Worm (Caenorhabditis elegans) whole organism, L3 larva: ENCODE data around the gene glrx-21.

Experiments used
- R02D3.7 ChIP-seq: fragments of 150-350 bp; optimal IDR thresholded peaks from 2 replicates; lab custom pipeline; 2014; ENCODE audit warnings: missing biosample characterization, missing genetic modification characterization
- ZK546.5 ChIP-seq: sonication (generic microtip); optimal IDR thresholded peaks from 2 replicates; lab custom pipeline; 2017; ENCODE audit warnings: missing biosample characterization, missing genetic modification characterization
- aly-2 ChIP-seq: fragments of 150-350 bp; optimal IDR thresholded peaks from 2 replicates; lab custom pipeline; 2014; ENCODE audit warnings: missing biosample characterization, missing genetic modification characterization
- ama-1 ChIP-seq: fragments of 150-350 bp; optimal IDR thresholded peaks from 2 replicates; lab custom pipeline; 2018
- ceh-16 ChIP-seq: sonication (generic microtip); optimal IDR thresholded peaks from 2 replicates; lab custom pipeline; 2017; ENCODE audit warnings: missing biosample characterization, missing genetic modification characterization
- ceh-28 ChIP-seq: fragments of 150-350 bp; optimal IDR thresholded peaks from 2 replicates; lab custom pipeline; 2014; ENCODE audit warnings: missing biosample characterization, missing genetic modification reagents, missing genetic modification characterization
- ceh-82 ChIP-seq: fragments of 150-350 bp; optimal IDR thresholded peaks from 2 replicates; lab custom pipeline; 2014; ENCODE audit warnings: missing biosample characterization, missing genetic modification characterization
- ceh-9 ChIP-seq: sonication (generic microtip); optimal IDR thresholded peaks from 2 replicates; lab custom pipeline; 2018; ENCODE audit warnings: missing biosample characterization, missing genetic modification characterization
- daf-12 ChIP-seq: fragments of 150-350 bp; optimal IDR thresholded peaks from 2 replicates; lab custom pipeline; 2014; ENCODE audit warnings: missing biosample characterization, missing genetic modification reagents, missing genetic modification characterization
- egl-27 ChIP-seq: sonication (generic microtip); optimal IDR thresholded peaks from 4 replicates; lab custom pipeline; 2017; ENCODE audit warnings: missing biosample characterization, missing genetic modification reagents, missing genetic modification characterization
- egl-5 ChIP-seq: fragments of 150-350 bp; optimal IDR thresholded peaks from 2 replicates; lab custom pipeline; 2017; ENCODE audit warnings: missing biosample characterization, missing genetic modification reagents, missing genetic modification characterization, inconsistent platforms
- elt-1 ChIP-seq: fragments of 150-350 bp; optimal IDR thresholded peaks from 2 replicates; lab custom pipeline; 2014; ENCODE audit warnings: missing biosample characterization, missing genetic modification characterization
- elt-2 ChIP-seq: sonication (generic microtip); optimal IDR thresholded peaks from 2 replicates; lab custom pipeline; 2016; ENCODE audit warnings: missing genetic modification reagents, mild to moderate bottlenecking, missing genetic modification characterization, missing compliant biosample characterization
- elt-3 ChIP-seq, 3 experiments: fragments of 150-350 bp in 1 of 3; sonication (generic microtip) in 2 of 3; optimal IDR thresholded peaks; 2 replicates in 2 of 3; 4 replicates in 1 of 3; lab custom pipeline; 2014 to 2017; ENCODE audit warnings: missing biosample characterization in 3 of 3, missing genetic modification characterization in 3 of 3
- eor-1 ChIP-seq, 2 experiments: fragments of 150-350 bp; optimal IDR thresholded peaks; 2 replicates each; lab custom pipeline; 2014 to 2018; ENCODE audit warnings: missing biosample characterization in 2 of 2, missing genetic modification characterization in 2 of 2
- fkh-10 ChIP-seq: sonication (generic microtip); optimal IDR thresholded peaks from 2 replicates; lab custom pipeline; 2017; ENCODE audit warnings: missing biosample characterization, missing genetic modification reagents, missing genetic modification characterization
- fkh-2 ChIP-seq: fragments of 150-350 bp; optimal IDR thresholded peaks from 2 replicates; lab custom pipeline; 2014; ENCODE audit warnings: missing biosample characterization, missing genetic modification reagents, missing genetic modification characterization
- fos-1 ChIP-seq: fragments of 150-350 bp; optimal IDR thresholded peaks from 2 replicates; lab custom pipeline; 2014; ENCODE audit warnings: missing biosample characterization, missing genetic modification characterization
- hmg-11 ChIP-seq: sonication (generic microtip); optimal IDR thresholded peaks from 2 replicates; lab custom pipeline; 2016; ENCODE audit warnings: missing genetic modification characterization, missing compliant biosample characterization
- jun-1 ChIP-seq: fragments of 150-350 bp; optimal IDR thresholded peaks from 2 replicates; lab custom pipeline; 2014; ENCODE audit warnings: missing biosample characterization, missing genetic modification reagents, missing genetic modification characterization
- lin-15B ChIP-seq: fragments of 150-350 bp; optimal IDR thresholded peaks from 2 replicates; lab custom pipeline; 2014; ENCODE audit warnings: missing biosample characterization, missing genetic modification characterization
- lin-39 ChIP-seq: fragments of 150-350 bp; optimal IDR thresholded peaks from 2 replicates; lab custom pipeline; 2018; ENCODE audit warnings: missing biosample characterization, missing genetic modification reagents, missing genetic modification characterization
- lsy-12 ChIP-seq: sonication (generic microtip); optimal IDR thresholded peaks from 2 replicates; lab custom pipeline; 2016; ENCODE audit warnings: mild to moderate bottlenecking, missing genetic modification characterization, missing compliant biosample characterization
- mdl-1 ChIP-seq: fragments of 150-350 bp; optimal IDR thresholded peaks from 2 replicates; lab custom pipeline; 2014; ENCODE audit warnings: missing biosample characterization, missing genetic modification characterization
- mml-1 ChIP-seq: fragments of 150-350 bp; sonication (generic microtip); optimal IDR thresholded peaks from 3 replicates; lab custom pipeline; 2014; ENCODE audit warnings: missing biosample characterization, missing genetic modification characterization
- nfya-1 ChIP-seq: sonication (generic microtip); optimal IDR thresholded peaks from 2 replicates; lab custom pipeline; 2017; ENCODE audit warnings: missing genetic modification characterization, mild to moderate bottlenecking, missing compliant biosample characterization, antibody characterized with exemption, moderate library complexity; ENCODE audit not compliant: insufficient read depth
- nhr-11 ChIP-seq: fragments of 150-350 bp; optimal IDR thresholded peaks from 2 replicates; lab custom pipeline; 2014; ENCODE audit warnings: missing biosample characterization, missing genetic modification characterization
- nhr-12 ChIP-seq: fragments of 150-350 bp; optimal IDR thresholded peaks from 2 replicates; lab custom pipeline; 2014; ENCODE audit warnings: missing biosample characterization, missing genetic modification characterization
- nhr-23 ChIP-seq: fragments of 150-350 bp; optimal IDR thresholded peaks from 2 replicates; lab custom pipeline; 2014; ENCODE audit warnings: missing biosample characterization, missing genetic modification reagents, missing genetic modification characterization
- nhr-237 ChIP-seq: fragments of 150-350 bp; optimal IDR thresholded peaks from 2 replicates; lab custom pipeline; 2014; ENCODE audit warnings: missing biosample characterization, missing genetic modification characterization
- nhr-25 ChIP-seq: sonication (generic microtip); optimal IDR thresholded peaks from 2 replicates; lab custom pipeline; 2017; ENCODE audit warnings: missing biosample characterization, missing genetic modification characterization
- nhr-28 ChIP-seq: fragments of 150-350 bp; optimal IDR thresholded peaks from 2 replicates; lab custom pipeline; 2014; ENCODE audit warnings: missing biosample characterization, missing genetic modification characterization
- nhr-43 ChIP-seq: sonication (generic microtip); optimal IDR thresholded peaks from 2 replicates; lab custom pipeline; 2016; ENCODE audit warnings: mild to moderate bottlenecking, missing genetic modification characterization, missing compliant biosample characterization; ENCODE audit not compliant: poor library complexity, severe bottlenecking
- nhr-67 ChIP-seq: fragments of 150-350 bp; optimal IDR thresholded peaks from 2 replicates; lab custom pipeline; 2014; ENCODE audit warnings: missing biosample characterization, missing genetic modification characterization
- nhr-76 ChIP-seq: fragments of 150-350 bp; sonication (generic microtip); optimal IDR thresholded peaks from 5 replicates; lab custom pipeline; 2014; ENCODE audit warnings: missing biosample characterization, missing genetic modification characterization
- nhr-77 ChIP-seq: fragments of 150-350 bp; optimal IDR thresholded peaks from 2 replicates; lab custom pipeline; 2014; ENCODE audit warnings: missing biosample characterization, missing genetic modification characterization
- pha-4 ChIP-seq: fragments of 150-350 bp; optimal IDR thresholded peaks from 2 replicates; lab custom pipeline; 2014; ENCODE audit warnings: missing biosample characterization, missing genetic modification reagents, missing genetic modification characterization
- pqm-1 ChIP-seq: fragments of 150-350 bp; optimal IDR thresholded peaks from 2 replicates; lab custom pipeline; 2017; ENCODE audit warnings: missing biosample characterization, missing genetic modification characterization, inconsistent platforms
- sea-2 ChIP-seq: fragments of 150-350 bp; sonication (generic microtip); optimal IDR thresholded peaks from 4 replicates; lab custom pipeline; 2014; ENCODE audit warnings: missing biosample characterization, missing genetic modification reagents, missing genetic modification characterization
- skn-1 ChIP-seq: fragments of 150-350 bp; optimal IDR thresholded peaks from 2 replicates; lab custom pipeline; 2014; ENCODE audit warnings: missing biosample characterization, missing genetic modification characterization
- snpc-4 ChIP-seq: fragments of 150-350 bp; optimal IDR thresholded peaks from 2 replicates; lab custom pipeline; 2014; ENCODE audit warnings: missing biosample characterization, missing genetic modification characterization
- tbx-2 ChIP-seq: sonication (generic microtip); optimal IDR thresholded peaks from 2 replicates; lab custom pipeline; 2016; ENCODE audit warnings: mild to moderate bottlenecking, missing genetic modification characterization, missing compliant biosample characterization
- unc-39 ChIP-seq: sonication (generic microtip); optimal IDR thresholded peaks from 4 replicates; lab custom pipeline; 2017; ENCODE audit warnings: missing biosample characterization, missing genetic modification characterization
- unc-62 ChIP-seq: fragments of 150-350 bp; sonication (generic microtip); optimal IDR thresholded peaks from 4 replicates; lab custom pipeline; 2014; ENCODE audit warnings: missing biosample characterization, missing genetic modification reagents, missing genetic modification characterization
- zag-1 ChIP-seq: fragments of 150-350 bp; optimal IDR thresholded peaks from 2 replicates; lab custom pipeline; 2014; ENCODE audit warnings: missing biosample characterization, missing genetic modification characterization
- ztf-11 ChIP-seq: fragments of 150-350 bp; optimal IDR thresholded peaks from 2 replicates; lab custom pipeline; 2014; ENCODE audit warnings: missing biosample characterization, missing genetic modification characterization
- ztf-4 ChIP-seq: fragments of 150-350 bp; optimal IDR thresholded peaks from 2 replicates; lab custom pipeline; 2014; ENCODE audit warnings: missing biosample characterization, missing genetic modification characterization

glrx-21 gene

ce11 chrIII:5310403-5310802 is 35.5 kb downstream of the glrx-21 start:
- no peak for TF ChIP-seq snpc-4 (tag; lab: Kevin White, UChicago)
- TF ChIP-seq nhr-76 (tag; lab: Kevin White, UChicago): no peak
- no peak for TF ChIP-seq zag-1
- no peak for TF ChIP-seq ceh-9 (tag; lab: Kevin White, UChicago)

ce11 chrIII:5308278-5308677 is 37.6 kb downstream of the glrx-21 start, which contains the start of gene mog-3:
Gene mog-3, plus strand, starts transcription at chrIII:5308596.
- no peak for TF ChIP-seq nhr-76 (tag; lab: Kevin White, UChicago)
- TF ChIP-seq lin-15B: peak; percentile 63
- no peak for TF ChIP-seq ztf-4 (tag; lab: Kevin White, UChicago)
- no peak for TF ChIP-seq elt-3 (tag; optimal IDR thresholded peaks at IDR 0.05; lab: Kevin White, UChicago)
- TF ChIP-seq fkh-2: no peak
- peak; percentile 75 for TF ChIP-seq nhr-43 (tag; lab: Kevin White, UChicago)
- no peak for TF ChIP-seq lsy-12
- no peak for TF ChIP-seq tbx-2 (tag; lab: Kevin White, UChicago)
- TF ChIP-seq R02D3.7 (tag; lab: Kevin White, UChicago): no peak
- no peak for TF ChIP-seq egl-27 (tag; lab: Kevin White, UChicago)
- peak; percentile 2 for TF ChIP-seq elt-2 (tag; lab: Kevin White, UChicago)
- TF ChIP-seq snpc-4 (tag; lab: Kevin White, UChicago): peak; percentile 21
- TF ChIP-seq ama-1 (lab: Kevin White, UChicago): no peak
- no peak for TF ChIP-seq nhr-11
- no peak for TF ChIP-seq daf-12 (tag; lab: Kevin White, UChicago)
- TF ChIP-seq nhr-25 (tag; lab: Kevin White, UChicago): peak; percentile 59
- TF ChIP-seq pha-4 (tag; lab: Kevin White, UChicago): peak; percentile 68
- peak; percentile 58 for TF ChIP-seq hmg-11 (tag; lab: Kevin White, UChicago)
- no peak for TF ChIP-seq sea-2
- TF ChIP-seq skn-1 (tag; lab: Kevin White, UChicago): no peak
- no peak for TF ChIP-seq mdl-1 (tag; lab: Kevin White, UChicago)
- no peak for TF ChIP-seq ceh-16
- TF ChIP-seq unc-62 (GFP tag; lab: Kevin White, UChicago): no peak
- no peak for TF ChIP-seq ceh-82 (tag; lab: Kevin White, UChicago)
- TF ChIP-seq fkh-10 (GFP tag; lab: Kevin White, UChicago): no peak
- no peak for TF ChIP-seq unc-39 (tag; lab: Kevin White, UChicago)
- TF ChIP-seq nhr-77 (tag; lab: Kevin White, UChicago): no peak
- no peak for TF ChIP-seq ZK546.5 (tag; lab: Kevin White, UChicago)
- TF ChIP-seq mml-1 (tag; lab: Kevin White, UChicago): no peak
- TF ChIP-seq lin-39: peak; percentile 40
- TF ChIP-seq jun-1: no peak
- no peak for TF ChIP-seq nhr-12 (tag; lab: Kevin White, UChicago)
- TF ChIP-seq ztf-11 (tag; lab: Kevin White, UChicago): no peak
- no peak for TF ChIP-seq nhr-67
- no peak for TF ChIP-seq nhr-237 (tag; lab: Kevin White, UChicago)
- no peak for TF ChIP-seq fos-1 (tag; lab: Kevin White, UChicago)
- TF ChIP-seq ceh-28 (tag; lab: Kevin White, UChicago): peak; percentile 87
- no peak for TF ChIP-seq eor-1 (tag; optimal IDR thresholded peaks at IDR 0.05; lab: Kevin White, UChicago)
- TF ChIP-seq nfya-1 (tag; lab: Kevin White, UChicago): peak; percentile 80
- TF ChIP-seq egl-5: no peak
- no peak for TF ChIP-seq ceh-9 (tag; lab: Kevin White, UChicago)
- TF ChIP-seq elt-1 (tag; lab: Kevin White, UChicago): no peak
- TF ChIP-seq nhr-28 (tag; lab: Kevin White, UChicago): no peak
- no peak for TF ChIP-seq aly-2 (tag; lab: Kevin White, UChicago)
- peak; percentile 64 for TF ChIP-seq nhr-23 (tag; lab: Kevin White, UChicago)
- TF ChIP-seq zag-1: no peak
- no peak for TF ChIP-seq pqm-1 (tag; lab: Kevin White, UChicago)
- TF ChIP-seq, all 47 proteins: peak for 11
